Fruit fly (Drosophila melanogaster) whole organism, embryonic: ENCODE data around the gene CG7065.
A peak's percentile ranks its signal among the peaks of the same experiment; 100 is the strongest.

Experiments used
- Atf3 ChIP-seq: fragments of 200-800 bp; sonication (Bioruptor generic); optimal IDR thresholded peaks from 3 replicates; lab custom pipeline; 2016; ENCODE audit warnings: missing biosample characterization, missing genetic modification characterization
- CG10267 ChIP-seq: fragments of 200-800 bp; sonication (Bioruptor generic); optimal IDR thresholded peaks from 2 replicates; lab custom pipeline; 2018; ENCODE audit warnings: missing biosample characterization, mild to moderate bottlenecking, missing genetic modification characterization, moderate library complexity
- CG10366 ChIP-seq: fragments of 200-800 bp; sonication (Bioruptor generic); IDR thresholded peaks from 2 replicates; pipeline ENCODE4 v1.3.6; 2022; ENCODE audit warnings: missing biosample characterization, missing genetic modification characterization
- CG10959 ChIP-seq: fragments of 200-800 bp; sonication (Bioruptor generic); IDR thresholded peaks from 2 replicates; pipeline ENCODE4 v1.3.6; 2022; ENCODE audit warnings: missing biosample characterization, missing genetic modification characterization
- CG14014 ChIP-seq: fragments of 200-800 bp; sonication (Bioruptor generic); IDR thresholded peaks from 2 replicates; pipeline ENCODE4 v1.3.6; 2022; ENCODE audit warnings: missing biosample characterization, missing genetic modification characterization
- CG14860 ChIP-seq: fragments of 200-800 bp; sonication (Bioruptor generic); IDR thresholded peaks from 3 replicates; pipeline ENCODE4 v1.3.6; 2022; ENCODE audit warnings: missing biosample characterization, missing genetic modification characterization; ENCODE audit not compliant: partially characterized antibody
- CG17568 ChIP-seq: fragments of 200-800 bp; sonication (Bioruptor generic); optimal IDR thresholded peaks from 2 replicates; lab custom pipeline; 2018; ENCODE audit warnings: missing biosample characterization, mild to moderate bottlenecking, missing genetic modification characterization, moderate library complexity
- CG17802 ChIP-seq: fragments of 200-800 bp; sonication (Bioruptor generic); optimal IDR thresholded peaks from 2 replicates; lab custom pipeline; 2018; ENCODE audit warnings: missing biosample characterization, mild to moderate bottlenecking, missing genetic modification characterization, moderate library complexity
- CG1792 ChIP-seq: fragments of 200-800 bp; sonication (Bioruptor generic); optimal IDR thresholded peaks from 2 replicates; lab custom pipeline; 2016; ENCODE audit warnings: missing biosample characterization, missing genetic modification characterization
- CG32772 ChIP-seq: fragments of 200-800 bp; sonication (Bioruptor generic); IDR thresholded peaks from 2 replicates; pipeline ENCODE4 v1.3.6; 2022; ENCODE audit warnings: missing biosample characterization, missing genetic modification characterization
- CG3838 ChIP-seq: fragments of 200-800 bp; sonication (Bioruptor generic); optimal IDR thresholded peaks from 3 replicates; lab custom pipeline; 2016; ENCODE audit warnings: missing biosample characterization, missing genetic modification characterization
- CG4360 ChIP-seq: fragments of 200-800 bp; sonication (Bioruptor generic); IDR thresholded peaks from 2 replicates; pipeline ENCODE4 v1.3.6; 2022; ENCODE audit warnings: missing biosample characterization, missing genetic modification characterization
- CG43689 ChIP-seq: fragments of 200-800 bp; sonication (Bioruptor generic); IDR thresholded peaks from 2 replicates; pipeline ENCODE4 v1.3.6; 2022; ENCODE audit warnings: missing biosample characterization, missing genetic modification characterization
- CG6175 ChIP-seq: fragments of 200-800 bp; sonication (Bioruptor generic); IDR thresholded peaks from 3 replicates; pipeline ENCODE4 v1.3.6; 2022; ENCODE audit warnings: missing biosample characterization, missing genetic modification characterization
- CG7745 ChIP-seq: fragments of 200-800 bp; sonication (Bioruptor generic); optimal IDR thresholded peaks from 2 replicates; lab custom pipeline; 2018; ENCODE audit warnings: missing biosample characterization, mild to moderate bottlenecking, missing genetic modification characterization, moderate library complexity
- CG8290 ChIP-seq, 3 experiments: fragments of 200-800 bp; sonication (Bioruptor generic); optimal IDR thresholded peaks; 2 replicates each; lab custom pipeline; 2016 to 2019; ENCODE audit warnings: missing biosample characterization in 3 of 3, missing genetic modification characterization in 3 of 3, mild to moderate bottlenecking in 2 of 3, moderate library complexity in 1 of 3
- CG8388 ChIP-seq: fragments of 200-800 bp; sonication (Bioruptor generic); optimal IDR thresholded peaks from 2 replicates; lab custom pipeline; 2019; ENCODE audit warnings: missing biosample characterization, mild to moderate bottlenecking, missing genetic modification characterization, moderate library complexity
- CG8924 ChIP-seq: fragments of 200-800 bp; optimal IDR thresholded peaks from 3 replicates; lab custom pipeline; 2019; ENCODE audit warnings: missing biosample characterization, mild to moderate bottlenecking, missing genetic modification characterization, moderate library complexity
- CG8944 ChIP-seq: fragments of 200-800 bp; sonication (Bioruptor generic); optimal IDR thresholded peaks from 3 replicates; lab custom pipeline; 2016; ENCODE audit warnings: missing biosample characterization, missing genetic modification characterization
- GATAe ChIP-seq: fragments of 200-800 bp; sonication (Bioruptor generic); conservative IDR thresholded peaks from 2 replicates; pipeline ENCODE4 v1.3.6; 2022; ENCODE audit warnings: missing biosample characterization, missing genetic modification characterization
- H2.0 ChIP-seq: fragments of 200-800 bp; sonication (Bioruptor generic); IDR thresholded peaks from 2 replicates; pipeline ENCODE4 v1.3.6; 2022; ENCODE audit warnings: missing biosample characterization, missing genetic modification characterization
- Hand ChIP-seq: fragments of 200-800 bp; sonication (Bioruptor generic); optimal IDR thresholded peaks from 2 replicates; lab custom pipeline; 2017; ENCODE audit warnings: mild to moderate bottlenecking, missing biosample characterization, missing genetic modification reagents, missing genetic modification characterization
- Hey ChIP-seq: fragments of 200-800 bp; sonication (Bioruptor generic); optimal IDR thresholded peaks from 3 replicates; lab custom pipeline; 2018; ENCODE audit warnings: missing biosample characterization, mild to moderate bottlenecking, missing genetic modification characterization
- Max ChIP-seq: fragments of 200-800 bp; sonication (Bioruptor generic); optimal IDR thresholded peaks from 2 replicates; lab custom pipeline; 2016; ENCODE audit warnings: missing biosample characterization, mild to moderate bottlenecking, missing genetic modification characterization
- Med ChIP-seq: fragments of 200-800 bp; sonication (Bioruptor generic); peaks from one replicate; lab custom pipeline; 2016; ENCODE audit warnings: missing biosample characterization, missing genetic modification characterization, mild to moderate bottlenecking, inconsistent platforms, moderate library complexity
- NC2α ChIP-seq: fragments of 200-800 bp; sonication (Bioruptor generic); optimal IDR thresholded peaks from 2 replicates; lab custom pipeline; 2016; ENCODE audit warnings: missing biosample characterization, missing genetic modification characterization
- NK7.1 ChIP-seq: fragments of 200-800 bp; sonication (Bioruptor generic); optimal IDR thresholded peaks from 3 replicates; lab custom pipeline; 2016; ENCODE audit warnings: missing biosample characterization, missing genetic modification characterization
- Optix ChIP-seq: fragments of 200-800 bp; sonication (Bioruptor generic); IDR thresholded peaks from 3 replicates; pipeline ENCODE4 v1.3.6; 2022; ENCODE audit warnings: missing biosample characterization, missing genetic modification characterization
- Ptx1 ChIP-seq: fragments of 200-800 bp; sonication (Bioruptor generic); IDR thresholded peaks from 2 replicates; pipeline ENCODE4 v1.3.6; 2022; ENCODE audit warnings: missing biosample characterization, missing genetic modification characterization
- Rx ChIP-seq: fragments of 200-800 bp; sonication (Bioruptor generic); IDR thresholded peaks from 2 replicates; pipeline ENCODE4 v1.3.6; 2022; ENCODE audit warnings: missing biosample characterization, missing genetic modification characterization
- Sox100B ChIP-seq: fragments of 200-800 bp; sonication (Bioruptor generic); optimal IDR thresholded peaks from 3 replicates; lab custom pipeline; 2018; ENCODE audit warnings: missing biosample characterization, mild to moderate bottlenecking, missing genetic modification characterization
- ab ChIP-seq: fragments of 200-800 bp; sonication (Bioruptor generic); optimal IDR thresholded peaks from 2 replicates; lab custom pipeline; 2016; ENCODE audit warnings: missing biosample characterization, missing genetic modification characterization
- amos ChIP-seq: fragments of 200-800 bp; sonication (Bioruptor generic); IDR thresholded peaks from 2 replicates; pipeline ENCODE4 v1.3.6; 2022; ENCODE audit warnings: missing biosample characterization, missing genetic modification characterization; ENCODE audit not compliant: partially characterized antibody
- ato ChIP-seq: fragments of 200-800 bp; sonication (Bioruptor generic); IDR thresholded peaks from 2 replicates; pipeline ENCODE4 v1.3.6; 2022; ENCODE audit warnings: missing biosample characterization, missing genetic modification characterization; ENCODE audit not compliant: partially characterized antibody
- jigr1 ChIP-seq: fragments of 200-800 bp; sonication (Bioruptor generic); IDR thresholded peaks from 3 replicates; pipeline ENCODE4 v1.3.6; 2022; ENCODE audit warnings: missing biosample characterization, missing genetic modification characterization
- jing ChIP-seq: fragments of 200-800 bp; sonication (Bioruptor generic); optimal IDR thresholded peaks from 2 replicates; lab custom pipeline; 2018; ENCODE audit warnings: missing biosample characterization, mild to moderate bottlenecking, missing genetic modification characterization
- knrl ChIP-seq: fragments of 200-800 bp; sonication (Bioruptor generic); IDR thresholded peaks from 3 replicates; pipeline ENCODE4 v1.3.6; 2022; ENCODE audit warnings: missing biosample characterization, missing genetic modification characterization; ENCODE audit not compliant: partially characterized antibody
- lilli ChIP-seq: fragments of 200-800 bp; sonication (Bioruptor generic); optimal IDR thresholded peaks from 3 replicates; lab custom pipeline; 2016; ENCODE audit warnings: missing biosample characterization, missing genetic modification characterization
- mirr ChIP-seq: fragments of 200-800 bp; sonication (Bioruptor generic); optimal IDR thresholded peaks from 3 replicates; lab custom pipeline; 2018; ENCODE audit warnings: missing biosample characterization, mild to moderate bottlenecking, missing genetic modification characterization
- nmo ChIP-seq: fragments of 200-800 bp; sonication (Bioruptor generic); optimal IDR thresholded peaks from 2 replicates; lab custom pipeline; 2018; ENCODE audit warnings: missing biosample characterization, mild to moderate bottlenecking, missing genetic modification characterization, moderate library complexity
- pan ChIP-seq, 4 experiments: fragments of >200 bp in 3 of 4; fragments of 200-800 bp in 1 of 4; sonication (Bioruptor generic) in 1 of 4; optimal IDR thresholded peaks in 3 of 4; IDR thresholded peaks in 1 of 4; 2 replicates each; pipeline versions ENCODE4 v1.3.6 to Lab custom; 2017 to 2022; ENCODE audit warnings: missing biosample characterization in 2 of 4, missing genetic modification characterization in 2 of 4, mixed read lengths in 1 of 4
- peb ChIP-seq: fragments of 200-800 bp; sonication (Bioruptor generic); IDR thresholded peaks from 2 replicates; pipeline ENCODE4 v1.3.6; 2022; ENCODE audit warnings: missing biosample characterization, missing genetic modification characterization
- pzg ChIP-seq: fragments of 200-800 bp; sonication (Bioruptor generic); optimal IDR thresholded peaks from 3 replicates; lab custom pipeline; 2018; ENCODE audit warnings: missing biosample characterization, mild to moderate bottlenecking, missing genetic modification characterization, moderate library complexity
- sna ChIP-seq: fragments of 200-800 bp; sonication (Bioruptor generic); IDR thresholded peaks from 2 replicates; pipeline ENCODE4 v1.3.6; 2022; ENCODE audit warnings: missing biosample characterization, missing genetic modification characterization; ENCODE audit not compliant: partially characterized antibody
- stwl ChIP-seq: fragments of 200-800 bp; sonication (Bioruptor generic); optimal IDR thresholded peaks from 3 replicates; lab custom pipeline; 2018; ENCODE audit warnings: missing biosample characterization, mild to moderate bottlenecking, missing genetic modification characterization, moderate library complexity
- tio ChIP-seq: fragments of 200-800 bp; sonication (Bioruptor generic); optimal IDR thresholded peaks from 2 replicates; lab custom pipeline; 2017; ENCODE audit warnings: missing biosample characterization, missing genetic modification characterization, inconsistent platforms
- ttk ChIP-seq: fragments of 200-800 bp; sonication (Bioruptor generic); IDR thresholded peaks from 2 replicates; pipeline ENCODE4 v2.1.2; 2022; ENCODE audit warnings: missing biosample characterization, missing genetic modification characterization
- wor ChIP-seq: fragments of 200-800 bp; sonication (Bioruptor generic); IDR thresholded peaks from 2 replicates; pipeline ENCODE4 v1.3.6; 2022; ENCODE audit warnings: missing biosample characterization, missing genetic modification characterization
- zf30C ChIP-seq: fragments of 200-800 bp; sonication (Bioruptor generic); optimal IDR thresholded peaks from 3 replicates; lab custom pipeline; 2018; ENCODE audit warnings: missing biosample characterization, mild to moderate bottlenecking, missing genetic modification characterization
- zfh1 ChIP-seq: fragments of 200-800 bp; sonication (Bioruptor generic); IDR thresholded peaks from 3 replicates; pipeline ENCODE4 v1.3.6; 2022; ENCODE audit warnings: missing biosample characterization, missing genetic modification characterization

The CG7065 gene

dm6 chrX:9142224-9142802 lies at the start of gene CG7065 (continued):
- TF ChIP-seq jing (GFP tag; lab: Kevin White, UChicago) (no peak), zfh1 (no peak), CG10959 (GFP tag; lab: Robert Waterston, UW) (no peak), NK7.1 (GFP tag; lab: Kevin White, UChicago) (no peak), CG17802 (tag; lab: Kevin White, UChicago) (peak; percentile 2), CG14860 (0 out of 3 replicates have a peak, but pooled peaks have one; percentile 36), Atf3 (GFP tag; lab: Kevin White, UChicago) (no peak), Optix (no peak), CG10267 (tag; lab: Kevin White, UChicago) (peak; percentile 10), pzg (GFP tag; lab: Kevin White, UChicago) (peak; percentile 49), Hand (GFP tag; lab: Kevin White, UChicago) (no peak), CG32772 (GFP tag; lab: Robert Waterston, UW) (no peak), CG8388 (GFP tag; lab: Kevin White, UChicago) (no peak), Rx (GFP tag; lab: Robert Waterston, UW) (no peak), CG8290 (GFP tag; optimal IDR thresholded peaks at IDR 0.05; lab: Kevin White, UChicago) (no peak), CG8290 (tag; optimal IDR thresholded peaks at IDR 0.05; lab: Kevin White, UChicago) (no peak), pan (optimal IDR thresholded peaks at IDR 0.05; lab: Kevin White, UChicago) (no peak), pan (GFP tag; optimal IDR thresholded peaks at IDR 0.05 in 1 of 2, IDR thresholded peaks at IDR 0.05 in 1 of 2) (no peak), Med (GFP tag; lab: Kevin White, UChicago) (peak; percentile 20), zf30C (GFP tag; lab: Kevin White, UChicago) (no peak), sna (peak; percentile 38; the same call in 1 of the 2 replicates), Sox100B (GFP tag; lab: Kevin White, UChicago) (no peak), NC2α (no peak), knrl (GFP tag; lab: Robert Waterston, UW) (peak; percentile 56; the same call in 2 of the 3 replicates), Max (GFP tag; lab: Kevin White, UChicago) (no peak), wor (GFP tag; lab: Robert Waterston, UW) (no peak), jigr1 (GFP tag; lab: Robert Waterston, UW) (no peak; the same call in 2 of the 3 replicates), amos (GFP tag; lab: Robert Waterston, UW) (peak; percentile 73), ab (GFP tag; lab: Kevin White, UChicago) (no peak), ttk (GFP tag; lab: Robert Waterston, UW) (no peak), CG1792 (no peak), CG8944 (no peak), CG17568 (no peak), Hey (tag; lab: Kevin White, UChicago) (no peak), CG3838 (GFP tag; lab: Kevin White, UChicago) (peak; percentile 80), GATAe (no peak), lilli (GFP tag; lab: Kevin White, UChicago) (no peak), stwl (peak; percentile 40), H2.0 (GFP tag; lab: Robert Waterston, UW) (no peak), CG14014 (GFP tag; lab: Robert Waterston, UW) (no peak), CG8924 (tag; lab: Kevin White, UChicago) (no peak), peb (GFP tag; lab: Robert Waterston, UW) (no peak), CG10366 (GFP tag; lab: Robert Waterston, UW) (no peak), CG6175 (no peak), ato (GFP tag; lab: Robert Waterston, UW) (no peak), mirr (GFP tag; lab: Kevin White, UChicago) (no peak), CG4360 (no peak), CG43689 (GFP tag; lab: Robert Waterston, UW) (no peak), tio (GFP tag; lab: Kevin White, UChicago) (no peak), nmo (GFP tag; lab: Kevin White, UChicago) (peak; percentile 9), CG7745 (tag; lab: Kevin White, UChicago) (no peak), Ptx1 (no peak)
